Fruit fly (Drosophila melanogaster): ENCODE measurements around the gene rtp.

rtp gene

DNA sequence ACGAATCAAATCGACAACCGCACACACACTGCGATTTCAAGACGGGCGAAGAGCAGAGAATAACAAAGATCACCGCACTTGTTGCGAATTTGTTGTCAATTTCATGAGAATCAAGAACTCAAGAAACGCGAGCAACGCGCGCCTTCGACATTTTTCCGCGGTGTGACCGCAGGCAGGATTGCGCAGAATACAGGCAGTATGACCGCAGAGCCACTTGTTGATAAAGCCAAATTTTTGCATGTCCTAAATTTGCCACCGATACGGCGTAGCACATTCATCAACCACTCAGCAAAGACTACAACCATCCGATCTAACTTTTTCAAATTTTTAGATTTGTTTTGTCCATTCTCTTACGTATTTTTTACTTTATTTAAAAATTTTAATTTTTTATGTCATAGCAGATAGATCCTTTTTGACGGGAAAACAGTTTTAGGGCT, 19.8 kb downstream of the rtp start, which contains the start of gene cno (continued):
- TF ChIP-seq Dip3 (GFP tag; optimal IDR thresholded peaks at IDR 0.05): peak; percentile 30
- peak; percentile 35; the same call in 1 of the 2 replicates for TF ChIP-seq hbn (GFP tag; IDR thresholded peaks at IDR 0.05; ENCODE audit: partially characterized antibody)
- peak; percentile 41 for TF ChIP-seq CTCF (GFP tag; optimal IDR thresholded peaks at IDR 0.05)
- no peak for TF ChIP-seq B-H1 (GFP tag; IDR thresholded peaks at IDR 0.05)
- peak; percentile 24 for TF ChIP-seq lbe (GFP tag; optimal IDR thresholded peaks at IDR 0.05)
- peak; percentile 72 for TF ChIP-seq CG15514 (GFP tag; optimal IDR thresholded peaks at IDR 0.05)
- TF ChIP-seq CG13296 (GFP tag; optimal IDR thresholded peaks at IDR 0.05): peak; percentile 48
- TF ChIP-seq vnd (GFP tag; IDR thresholded peaks at IDR 0.05; ENCODE audit: partially characterized antibody): 0 out of 3 replicates have a peak, but pooled peaks have one; percentile 34
- TF ChIP-seq BtbVII (GFP tag; optimal IDR thresholded peaks at IDR 0.05): peak; percentile 18
- peak; percentile 21 for TF ChIP-seq pho (GFP tag; optimal IDR thresholded peaks at IDR 0.05)
- peak; percentile 6 for TF ChIP-seq zen (tag; optimal IDR thresholded peaks at IDR 0.05)
- TF ChIP-seq CG18262 (tag; optimal IDR thresholded peaks at IDR 0.05): no peak
- TF ChIP-seq Opbp (GFP tag; IDR thresholded peaks at IDR 0.05; ENCODE audit: partially characterized antibody): peak; percentile 46; the same call in 1 of the 3 replicates
- TF ChIP-seq Ets65A (GFP tag): peak; percentile 91
- peak; percentile 35 for TF ChIP-seq CG33557 (GFP tag; optimal IDR thresholded peaks at IDR 0.05)
- no peak for TF ChIP-seq sens-2 (GFP tag; IDR thresholded peaks at IDR 0.05)
- peak; percentile 32; the same call in 1 of the 2 replicates for TF ChIP-seq CG9932 (GFP tag; IDR thresholded peaks at IDR 0.05)
- no peak for TF ChIP-seq CG18599 (GFP tag; optimal IDR thresholded peaks at IDR 0.05)
- TF ChIP-seq lilli (GFP tag; optimal IDR thresholded peaks at IDR 0.05): peak; percentile 24
- peak; percentile 57 for TF ChIP-seq Myb (GFP tag; optimal IDR thresholded peaks at IDR 0.05)
- peak; percentile 6 for TF ChIP-seq dm (GFP tag; optimal IDR thresholded peaks at IDR 0.05)
- peak; percentile 28 for TF ChIP-seq fd64A (GFP tag; optimal IDR thresholded peaks at IDR 0.05)
- TF ChIP-seq CG32532 (GFP tag; IDR thresholded peaks at IDR 0.05): 0 out of 2 replicates have a peak, but pooled peaks have one; percentile 29
- peak; percentile 45 for TF ChIP-seq CG10267 (tag; optimal IDR thresholded peaks at IDR 0.05)
- no peak for TF ChIP-seq slou (GFP tag; optimal IDR thresholded peaks at IDR 0.05)
- TF ChIP-seq CG8359 (GFP tag; optimal IDR thresholded peaks at IDR 0.05; ENCODE audit: borderline replicate concordance): peak; percentile 7
- TF ChIP-seq CG33213 (GFP tag; optimal IDR thresholded peaks at IDR 0.05): peak; percentile 94
- no peak for TF ChIP-seq disco-r (GFP tag; optimal IDR thresholded peaks at IDR 0.05)
- TF ChIP-seq Adf1 (GFP tag; IDR thresholded peaks at IDR 0.05): peak; percentile 90
- TF ChIP-seq Mad (GFP tag; optimal IDR thresholded peaks at IDR 0.05): peak; percentile 9
- no peak for TF ChIP-seq ac (GFP tag; optimal IDR thresholded peaks at IDR 0.05)
- TF ChIP-seq CG10565 (GFP tag; optimal IDR thresholded peaks at IDR 0.05): no peak
- peak; percentile 37; the same call in 1 of the 3 replicates for TF ChIP-seq zfh1 (GFP tag; IDR thresholded peaks at IDR 0.05)
- TF ChIP-seq MESR4 (GFP tag; optimal IDR thresholded peaks at IDR 0.05): peak; percentile 65
- peak; percentile 54 for TF ChIP-seq CG12659 (GFP tag; optimal IDR thresholded peaks at IDR 0.05)
- TF ChIP-seq Scr (GFP tag; IDR thresholded peaks at IDR 0.05; ENCODE audit: partially characterized antibody): 0 out of 2 replicates have a peak, but pooled peaks have one; percentile 22
- no peak for TF ChIP-seq Nf-YA (GFP tag; IDR thresholded peaks at IDR 0.05)
- TF ChIP-seq Lhr (GFP tag; optimal IDR thresholded peaks at IDR 0.05): peak; percentile 98

DNA sequence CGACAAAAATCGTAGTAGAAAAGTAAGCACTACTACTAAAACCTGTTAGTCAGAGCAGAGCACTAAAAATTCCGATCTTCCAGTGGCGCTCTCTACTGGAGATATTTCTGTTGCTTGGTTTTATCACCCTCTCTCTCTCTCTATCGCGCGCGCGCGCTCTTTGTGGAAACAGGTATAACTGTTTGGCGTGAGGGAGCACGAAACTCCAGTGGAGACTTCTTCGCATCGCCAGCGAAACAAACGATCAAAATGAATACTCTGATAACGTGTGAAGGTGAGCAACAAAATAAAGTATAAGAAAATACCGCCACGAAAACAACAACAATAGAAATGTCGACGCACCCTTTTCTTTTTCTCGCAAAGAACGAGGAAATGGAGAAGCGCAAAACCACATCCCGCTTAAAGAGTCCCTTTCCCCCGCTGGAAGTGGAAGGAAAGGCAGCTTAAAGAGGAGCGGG, 20.8 kb downstream of the rtp start:
- TF ChIP-seq Trl (optimal IDR thresholded peaks at IDR 0.05): peak; percentile 81 to 91
- no peak for TF ChIP-seq Trl (GFP tag; optimal IDR thresholded peaks at IDR 0.05)
- TF ChIP-seq CG2120 (GFP tag; optimal IDR thresholded peaks at IDR 0.05): no peak
- peak; percentile 41; the same call in 1 of the 2 replicates for TF ChIP-seq unc-4 (GFP tag; IDR thresholded peaks at IDR 0.05; ENCODE audit: partially characterized antibody)
- peak; percentile 3 for TF ChIP-seq Hr39 (optimal IDR thresholded peaks at IDR 0.05)
- TF ChIP-seq BEAF-32 (GFP tag; optimal IDR thresholded peaks at IDR 0.05): peak; percentile 29
- TF ChIP-seq kni (GFP tag; optimal IDR thresholded peaks at IDR 0.05): peak; percentile 11
- no peak for TF ChIP-seq Usf (GFP tag; optimal IDR thresholded peaks at IDR 0.05)
- TF ChIP-seq Antp (GFP tag; optimal IDR thresholded peaks at IDR 0.05): no peak
- TF ChIP-seq oc (tag; optimal IDR thresholded peaks at IDR 0.05): no peak
- TF ChIP-seq tx (GFP tag; optimal IDR thresholded peaks at IDR 0.05): no peak
- peak; percentile 16 for TF ChIP-seq Kr (GFP tag; optimal IDR thresholded peaks at IDR 0.05)
- no peak for TF ChIP-seq gce (GFP tag; IDR thresholded peaks at IDR 0.05)
- peak; percentile 89 for TF ChIP-seq CG4424 (GFP tag; optimal IDR thresholded peaks at IDR 0.05)
- no peak for TF ChIP-seq toy (GFP tag; IDR thresholded peaks at IDR 0.05)
